Fruit fly (Drosophila melanogaster): Measurements from ENCODE around the gene Cog8.

- TF ChIP-seq fkh (GFP tag; optimal IDR thresholded peaks at IDR 0.05) (no peak), fd85E (GFP tag; optimal IDR thresholded peaks at IDR 0.05) (no peak), Hr39 (GFP tag; optimal IDR thresholded peaks at IDR 0.05) (no peak), CG16779 (tag; optimal IDR thresholded peaks at IDR 0.05) (no peak)
These were observed 43.1 kb downstream of the Cog8 start for dm6 chr2L:11455555-11456128.
